Fruit fly (Drosophila melanogaster): ENCODE data around the gene CG14086.

Gene CG14086

dm6 chr3L:19237780-19238179 is 37.8 kb upstream of the CG14086 start:
- TF ChIP-seq Dif (GFP tag; optimal IDR thresholded peaks at IDR 0.05; ENCODE audit: partially characterized antibody) (no peak), jim (GFP tag; optimal IDR thresholded peaks at IDR 0.05) (no peak), Rel (GFP tag; optimal IDR thresholded peaks at IDR 0.05) (no peak), Rel (tag; optimal IDR thresholded peaks at IDR 0.05) (no peak), sage (GFP tag; optimal IDR thresholded peaks at IDR 0.05) (no peak), HLH106 (tag; optimal IDR thresholded peaks at IDR 0.05) (no peak), h (GFP tag; optimal IDR thresholded peaks at IDR 0.05) (no peak), usp (GFP tag; optimal IDR thresholded peaks at IDR 0.05) (no peak), Abd-B (GFP tag; optimal IDR thresholded peaks at IDR 0.05) (no peak), br (GFP tag; optimal IDR thresholded peaks at IDR 0.05) (no peak), foxo (GFP tag; optimal IDR thresholded peaks at IDR 0.05) (no peak), woc (GFP tag; optimal IDR thresholded peaks at IDR 0.05) (no peak), sv (GFP tag; optimal IDR thresholded peaks at IDR 0.05) (no peak), Hr78 (GFP tag; optimal IDR thresholded peaks at IDR 0.05) (no peak), dl (GFP tag; optimal IDR thresholded peaks at IDR 0.05; ENCODE audit: insufficient read depth in 1 of 2, partially characterized antibody in 2 of 2) (no peak)

- TF ChIP-seq psq (GFP tag; optimal IDR thresholded peaks at IDR 0.05) (no peak), h (GFP tag; optimal IDR thresholded peaks at IDR 0.05) (no peak)
These were observed 23.9 kb upstream of the CG14086 start for dm6 chr3L:19251643-19252042.

- TF ChIP-seq sv (GFP tag; optimal IDR thresholded peaks at IDR 0.05), result peak; percentile 57
- TF ChIP-seq Sp1 (GFP tag; optimal IDR thresholded peaks at IDR 0.05), result no peak
- peak; percentile 90 for TF ChIP-seq woc (GFP tag; optimal IDR thresholded peaks at IDR 0.05)
- TF ChIP-seq CG32264 (GFP tag; optimal IDR thresholded peaks at IDR 0.05), result no peak
- TF ChIP-seq OdsH (GFP tag; optimal IDR thresholded peaks at IDR 0.05), result peak; percentile 66
- no peak for TF ChIP-seq sage (GFP tag; optimal IDR thresholded peaks at IDR 0.05)
- TF ChIP-seq usp (GFP tag; optimal IDR thresholded peaks at IDR 0.05), result no peak
- TF ChIP-seq Hnf4 (GFP tag; optimal IDR thresholded peaks at IDR 0.05), result peak; percentile 75
- peak; percentile 78 for TF ChIP-seq h (GFP tag; optimal IDR thresholded peaks at IDR 0.05)
- TF ChIP-seq Jra (GFP tag; optimal IDR thresholded peaks at IDR 0.05), result peak; percentile 74
- no peak for TF ChIP-seq pan (optimal IDR thresholded peaks at IDR 0.05)
- no peak for TF ChIP-seq brk (GFP tag; optimal IDR thresholded peaks at IDR 0.05)
- TF ChIP-seq rgr (GFP tag; optimal IDR thresholded peaks at IDR 0.05), result peak; percentile 77
- no peak for TF ChIP-seq Abd-B (GFP tag; optimal IDR thresholded peaks at IDR 0.05)
- no peak for TF ChIP-seq Dfd (GFP tag; optimal IDR thresholded peaks at IDR 0.05)
- peak; percentile 62 for TF ChIP-seq HLH106 (tag; optimal IDR thresholded peaks at IDR 0.05)
- no peak for TF ChIP-seq tai (GFP tag; optimal IDR thresholded peaks at IDR 0.05)
- TF ChIP-seq dmrt93B (GFP tag; optimal IDR thresholded peaks at IDR 0.05), result no peak
- no peak for TF ChIP-seq N (GFP tag; optimal IDR thresholded peaks at IDR 0.05)
- TF ChIP-seq Myc (optimal IDR thresholded peaks at IDR 0.05), result peak; percentile 98
- peak; percentile 45 for TF ChIP-seq dsf (GFP tag; optimal IDR thresholded peaks at IDR 0.05; ENCODE audit: borderline replicate concordance)
- peak; percentile 36 for TF ChIP-seq Hr83 (GFP tag; optimal IDR thresholded peaks at IDR 0.05; ENCODE audit: poor library complexity, severe bottlenecking)
- TF ChIP-seq lola (GFP tag; optimal IDR thresholded peaks at IDR 0.05), result no peak
- no peak for TF ChIP-seq CrebA (GFP tag; optimal IDR thresholded peaks at IDR 0.05; ENCODE audit: borderline replicate concordance)
- TF ChIP-seq Vsx2 (GFP tag; optimal IDR thresholded peaks at IDR 0.05; ENCODE audit: partially characterized antibody), result no peak
- peak; percentile 1 for TF ChIP-seq CG9705 (GFP tag; optimal IDR thresholded peaks at IDR 0.05)
- TF ChIP-seq Rel (GFP tag; optimal IDR thresholded peaks at IDR 0.05), result no peak
- no peak for TF ChIP-seq Rel (tag; optimal IDR thresholded peaks at IDR 0.05)
- peak; percentile 80 for TF ChIP-seq br (GFP tag; optimal IDR thresholded peaks at IDR 0.05)
- TF ChIP-seq psq (GFP tag; optimal IDR thresholded peaks at IDR 0.05), result peak; percentile 54
- TF ChIP-seq Dif (GFP tag; optimal IDR thresholded peaks at IDR 0.05; ENCODE audit: partially characterized antibody), result no peak
- peak; percentile 64 for TF ChIP-seq ey (GFP tag; optimal IDR thresholded peaks at IDR 0.05)
- TF ChIP-seq Hr78 (GFP tag; optimal IDR thresholded peaks at IDR 0.05), result no peak
- no peak for TF ChIP-seq dl (GFP tag; optimal IDR thresholded peaks at IDR 0.05; ENCODE audit: insufficient read depth in 1 of 2, partially characterized antibody in 2 of 2)
- TF ChIP-seq GATAd (GFP tag; optimal IDR thresholded peaks at IDR 0.05), result no peak
- peak; percentile 30 for TF ChIP-seq Mio (GFP tag; optimal IDR thresholded peaks at IDR 0.05)
- TF ChIP-seq fru (GFP tag; optimal IDR thresholded peaks at IDR 0.05), result peak; percentile 66
- TF ChIP-seq jim (GFP tag; optimal IDR thresholded peaks at IDR 0.05), result no peak
- TF ChIP-seq foxo (GFP tag; optimal IDR thresholded peaks at IDR 0.05), result peak in 1 of 2 experiments; percentile 72
These were observed 20.7 kb upstream of the CG14086 start, which contains the start of the genes mRpL21 and rept for dm6 chr3L:19254715-19255428. Gene mRpL21 (minus strand): TSS chr3L:19255061. Gene rept (plus strand): TSS chr3L:19255340.

All from whole organism, wandering third instar larva.